Fruit fly (Drosophila melanogaster): Measurements from ENCODE around the gene CG43373.

DNA sequence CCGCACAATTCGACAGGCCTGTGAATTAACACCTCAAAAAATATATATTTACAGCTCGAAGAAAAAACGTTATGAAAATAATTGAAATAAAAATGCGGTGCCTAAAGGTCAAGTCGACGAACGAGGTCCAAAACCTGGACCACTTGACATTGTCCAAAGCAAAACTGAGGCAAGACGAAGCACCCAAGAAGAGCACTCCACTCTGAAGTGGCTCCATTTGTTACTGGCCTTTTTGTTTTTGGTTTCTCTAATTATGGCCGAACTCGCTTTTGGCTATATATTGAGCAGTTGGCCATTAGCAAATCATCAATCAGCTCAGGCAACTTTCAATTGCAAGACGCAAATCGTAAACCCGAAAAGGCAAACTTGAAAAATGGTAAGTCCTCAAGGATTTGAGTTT is 13.4 kb upstream of the CG43373 start, which contains the start of gene CG4229:
- TF ChIP-seq Gsc (GFP tag; IDR thresholded peaks at IDR 0.05) (no peak), CG13624 (GFP tag; optimal IDR thresholded peaks at IDR 0.05) (no peak), cwo (GFP tag; optimal IDR thresholded peaks at IDR 0.05) (no peak), CG34422 (GFP tag; IDR thresholded peaks at IDR 0.05) (no peak), CG6854 (GFP tag; optimal IDR thresholded peaks at IDR 0.05) (no peak), Mes4 (GFP tag; optimal IDR thresholded peaks at IDR 0.05) (no peak), CG10543 (GFP tag; optimal IDR thresholded peaks at IDR 0.05) (no peak), ERR (GFP tag; optimal IDR thresholded peaks at IDR 0.05) (no peak), zf30C (GFP tag; optimal IDR thresholded peaks at IDR 0.05) (no peak)
